Worm (Caenorhabditis elegans): Measurements from ENCODE around the gene pals-23.

DNA sequence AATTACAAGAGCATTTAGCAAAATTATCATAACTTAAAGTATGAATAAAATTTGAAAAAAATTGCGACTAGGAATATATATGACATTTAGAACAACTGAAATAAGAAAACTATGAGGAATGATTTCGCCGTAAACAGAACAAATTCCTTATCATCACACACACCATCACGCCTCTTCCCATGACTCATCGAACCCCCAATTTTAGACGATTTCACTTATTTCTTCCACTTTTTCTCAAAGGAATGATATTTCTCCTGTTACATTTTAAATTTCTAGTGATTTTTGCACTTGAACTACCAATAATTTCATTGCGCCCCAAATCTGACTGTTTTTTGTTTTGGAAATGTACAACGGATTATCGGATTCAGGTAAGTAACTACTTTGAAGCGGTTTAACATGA is 32.1 kb downstream of the pals-23 start, which contains the start of the genes zig-13 and ver-1:
- TF ChIP-seq dve-1 (tag; optimal IDR thresholded peaks at IDR 0.05) (no peak), fkh-6 (tag; optimal IDR thresholded peaks at IDR 0.05) (no peak), pat-9 (tag; optimal IDR thresholded peaks at IDR 0.05) (no peak), unc-42 (tag; optimal IDR thresholded peaks at IDR 0.05) (no peak)

All from whole organism, late embryonic.